Worm (Caenorhabditis elegans): ENCODE data around the gene B0303.4.

B0303.4 gene

DNA sequence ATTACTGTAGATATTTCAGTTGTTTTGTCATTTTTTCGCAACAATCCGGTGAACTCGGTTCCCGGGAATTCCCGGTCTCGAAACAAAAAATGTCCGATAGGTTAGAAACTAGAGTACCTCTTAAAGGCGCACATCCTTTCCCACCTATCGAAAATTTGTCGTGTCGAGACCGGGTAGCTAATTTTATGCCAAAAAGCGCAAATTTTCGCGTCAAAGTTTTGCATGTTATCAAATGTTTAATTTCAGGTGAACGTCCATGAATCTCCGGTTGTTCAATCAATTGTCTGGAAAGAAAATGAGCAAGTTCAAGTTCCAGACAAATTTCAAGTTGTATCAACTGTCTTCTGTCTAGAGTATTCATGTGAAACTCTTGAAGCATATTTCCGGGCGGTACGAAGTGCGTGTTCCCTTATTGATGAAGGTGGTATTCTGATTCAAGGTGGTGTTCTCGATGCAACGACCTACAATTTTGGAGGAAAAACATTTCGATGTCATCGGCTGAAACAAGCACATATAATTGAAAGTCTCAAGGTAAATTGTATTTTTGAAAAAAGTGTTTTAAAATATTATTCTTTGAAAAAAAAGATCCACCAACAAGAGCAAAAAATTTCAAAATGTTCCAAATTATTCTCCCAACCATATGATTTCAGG is 3.9 kb upstream of the B0303.4 start (continued):
- TF ChIP-seq ceh-91 (GFP tag; IDR thresholded peaks at IDR 0.05) (no peak), F52B5.7 (tag; optimal IDR thresholded peaks at IDR 0.05) (peak; percentile 18), xnd-1 (tag; optimal IDR thresholded peaks at IDR 0.05) (no peak), ztf-6 (GFP tag; IDR thresholded peaks at IDR 0.05) (no peak), Y53G8AR.9 (GFP tag; conservative IDR thresholded peaks at IDR 0.05) (peak; percentile 66; the same call in 1 of the 2 replicates), mcd-1 (GFP tag; IDR thresholded peaks at IDR 0.05) (peak; percentile 12; the same call in 1 of the 2 replicates), T26A5.8 (tag; optimal IDR thresholded peaks at IDR 0.05) (peak; percentile 29), unc-130 (GFP tag; optimal IDR thresholded peaks at IDR 0.05) (no peak), Y67H2A.10 (GFP tag; conservative IDR thresholded peaks at IDR 0.05) (no peak), egl-44 (GFP tag; IDR thresholded peaks at IDR 0.05) (peak; percentile 48; the same call in 1 of the 2 replicates), B0336.3 (GFP tag; IDR thresholded peaks at IDR 0.05) (peak; percentile 77), rpc-1 (optimal IDR thresholded peaks at IDR 0.05) (no peak), rpc-1 (tag; optimal IDR thresholded peaks at IDR 0.05) (no peak), ekl-4 (GFP tag; IDR thresholded peaks at IDR 0.05) (peak; percentile 76; the same call in 1 of the 2 replicates), nfya-1 (tag; optimal IDR thresholded peaks at IDR 0.05; ENCODE audit: borderline replicate concordance, insufficient read depth) (no peak), athp-1 (tag; optimal IDR thresholded peaks at IDR 0.05) (peak; percentile 34), madf-3 (GFP tag; IDR thresholded peaks at IDR 0.05) (0 out of 2 replicates have a peak, but pooled peaks have one; percentile 56), ZK185.1 (tag; optimal IDR thresholded peaks at IDR 0.05; ENCODE audit: poor library complexity, severe bottlenecking) (peak; percentile 28), nfyb-1 (GFP tag; IDR thresholded peaks at IDR 0.05) (peak; percentile 80), hmg-1.2 (GFP tag; IDR thresholded peaks at IDR 0.05) (peak; percentile 26; the same call in 1 of the 2 replicates), nhr-27 (tag; optimal IDR thresholded peaks at IDR 0.05) (peak; percentile 56), F22D6.2 (tag; optimal IDR thresholded peaks at IDR 0.05) (no peak), hsf-1 (GFP tag; IDR thresholded peaks at IDR 0.05) (0 out of 2 replicates have a peak, but pooled peaks have one; percentile 24), cebp-1 (GFP tag; IDR thresholded peaks at IDR 0.05) (peak; percentile 42; the same call in 1 of the 2 replicates), cebp-1 (tag; optimal IDR thresholded peaks at IDR 0.05) (peak; percentile 53), T07F8.4 (tag; optimal IDR thresholded peaks at IDR 0.05) (no peak), chd-7 (tag; optimal IDR thresholded peaks at IDR 0.05) (peak; percentile 66)

DNA sequence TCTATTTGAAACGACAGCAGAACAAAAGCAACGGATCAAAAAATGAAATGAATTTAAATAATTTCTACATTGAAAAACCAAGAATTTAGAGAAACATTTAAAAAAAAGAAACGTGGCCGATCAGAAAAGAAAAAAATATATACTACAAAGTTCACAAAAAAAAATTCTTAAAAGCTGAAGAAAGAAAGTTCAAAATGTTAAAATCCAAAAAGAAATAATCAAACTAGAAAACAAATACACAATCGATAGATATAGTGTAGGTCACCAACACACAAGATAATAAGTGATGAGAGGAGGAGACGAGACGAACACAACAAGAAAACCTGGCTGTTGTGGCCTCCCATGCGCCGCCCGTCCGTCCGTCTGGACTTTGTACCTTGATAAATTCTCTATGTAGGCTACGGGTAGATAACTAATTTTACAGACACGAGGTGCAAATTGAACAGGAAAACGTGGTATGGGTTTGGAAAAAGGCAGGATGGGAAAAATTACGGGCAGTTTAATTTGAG is 1.2 kb upstream of the B0303.4 start, which contains the start of gene hadb-1:
TSS of gene hadb-1 (minus strand) at position 51 of the 509 bp plus-strand sequence.
- TF ChIP-seq D2030.7 (GFP tag; IDR thresholded peaks at IDR 0.05): no peak
- TF ChIP-seq cebp-1 (GFP tag; IDR thresholded peaks at IDR 0.05): no peak
- peak; percentile 28 for TF ChIP-seq cebp-1 (tag; optimal IDR thresholded peaks at IDR 0.05)
- TF ChIP-seq B0019.2 (GFP tag; conservative IDR thresholded peaks at IDR 0.05): no peak
- peak; percentile 56 for TF ChIP-seq nhr-80 (tag; optimal IDR thresholded peaks at IDR 0.05)
- TF ChIP-seq attf-5 (GFP tag; optimal IDR thresholded peaks at IDR 0.05): peak; percentile 12
- no peak for TF ChIP-seq bed-2 (GFP tag; IDR thresholded peaks at IDR 0.05)
- 0 out of 2 replicates have a peak, but pooled peaks have one; percentile 7 for TF ChIP-seq lir-1 (GFP tag; conservative IDR thresholded peaks at IDR 0.05)
- TF ChIP-seq let-526 (GFP tag; IDR thresholded peaks at IDR 0.05): 0 out of 2 replicates have a peak, but pooled peaks have one; percentile 22
- TF ChIP-seq zfh-2 (GFP tag; conservative IDR thresholded peaks at IDR 0.05): no peak
- no peak for TF ChIP-seq die-1 (tag; optimal IDR thresholded peaks at IDR 0.05)
- no peak for TF ChIP-seq F49E8.2 (tag; optimal IDR thresholded peaks at IDR 0.05; ENCODE audit: insufficient read depth)
- no peak for TF ChIP-seq rec-8 (tag; optimal IDR thresholded peaks at IDR 0.05)
- TF ChIP-seq repo-1 (tag; optimal IDR thresholded peaks at IDR 0.05): peak; percentile 10
- 0 out of 2 replicates have a peak, but pooled peaks have one; percentile 7 for TF ChIP-seq lin-26 (GFP tag; IDR thresholded peaks at IDR 0.05)
